Worm (Caenorhabditis elegans) whole organism, L1 larva: Measurements from ENCODE around the gene ddx-23.

Experiments
- lin-39 ChIP-seq: fragments of 150-350 bp; optimal IDR thresholded peaks from 2 replicates; lab custom pipeline; 2014; ENCODE audit warnings: missing biosample characterization, missing genetic modification reagents, missing genetic modification characterization
- mdl-1 ChIP-seq, 2 experiments: fragments of 150-350 bp; optimal IDR thresholded peaks; 2 replicates each; lab custom pipeline; 2014 to 2017; ENCODE audit warnings: missing biosample characterization in 2 of 2, missing genetic modification characterization in 2 of 2, inconsistent platforms in 1 of 2
- ztf-11 ChIP-seq, 2 experiments: sonication (generic microtip); optimal IDR thresholded peaks; 2 replicates each; lab custom pipeline; 2016 to 2017; ENCODE audit warnings: missing genetic modification characterization in 2 of 2, missing biosample characterization in 1 of 2, missing compliant biosample characterization in 1 of 2
- ztf-4 ChIP-seq: fragments of 150-350 bp; optimal IDR thresholded peaks from 2 replicates; lab custom pipeline; 2014; ENCODE audit warnings: missing biosample characterization, missing genetic modification characterization

- TF ChIP-seq ztf-4, result no peak
- no peak for TF ChIP-seq ztf-11 (tag; optimal IDR thresholded peaks at IDR 0.05; lab: Kevin White, UChicago)
- no peak for TF ChIP-seq lin-39 (tag; lab: Kevin White, UChicago)
- TF ChIP-seq mdl-1 (tag; optimal IDR thresholded peaks at IDR 0.05; lab: Kevin White, UChicago), result no peak
These were observed 21.8 kb upstream of the ddx-23 start for ce11 chrIII:5874664-5875417.
